Worm (Caenorhabditis elegans) whole organism, L2 larva: ENCODE data around the gene rnr-1.

ENCODE experiments used
- fos-1 ChIP-seq: fragments of 150-350 bp; optimal IDR thresholded peaks from 2 replicates; lab custom pipeline; 2014; ENCODE audit warnings: missing biosample characterization, missing genetic modification characterization
- gmeb-1 ChIP-seq: fragments of 150-350 bp; optimal IDR thresholded peaks from 2 replicates; lab custom pipeline; 2014; ENCODE audit warnings: missing biosample characterization, missing genetic modification characterization
- lin-13 ChIP-seq: fragments of 150-350 bp; optimal IDR thresholded peaks from 2 replicates; lab custom pipeline; 2014; ENCODE audit warnings: missing biosample characterization, missing genetic modification reagents, missing genetic modification characterization
- nhr-11 ChIP-seq: fragments of 150-350 bp; optimal IDR thresholded peaks from 2 replicates; lab custom pipeline; 2014; ENCODE audit warnings: missing biosample characterization, missing genetic modification characterization
- nhr-6 ChIP-seq: fragments of 150-350 bp; optimal IDR thresholded peaks from 2 replicates; lab custom pipeline; 2014; ENCODE audit warnings: missing biosample characterization, missing genetic modification characterization
- sma-9 ChIP-seq, 2 experiments: fragments of 150-350 bp in 1 of 2; sonication (generic microtip) in 1 of 2; optimal IDR thresholded peaks; 2 replicates each; lab custom pipeline; 2014 to 2016; ENCODE audit warnings: missing genetic modification characterization in 2 of 2, mild to moderate bottlenecking in 1 of 2, missing biosample characterization in 1 of 2, missing compliant biosample characterization in 1 of 2, missing genetic modification reagents in 1 of 2, moderate library complexity in 1 of 2

DNA sequence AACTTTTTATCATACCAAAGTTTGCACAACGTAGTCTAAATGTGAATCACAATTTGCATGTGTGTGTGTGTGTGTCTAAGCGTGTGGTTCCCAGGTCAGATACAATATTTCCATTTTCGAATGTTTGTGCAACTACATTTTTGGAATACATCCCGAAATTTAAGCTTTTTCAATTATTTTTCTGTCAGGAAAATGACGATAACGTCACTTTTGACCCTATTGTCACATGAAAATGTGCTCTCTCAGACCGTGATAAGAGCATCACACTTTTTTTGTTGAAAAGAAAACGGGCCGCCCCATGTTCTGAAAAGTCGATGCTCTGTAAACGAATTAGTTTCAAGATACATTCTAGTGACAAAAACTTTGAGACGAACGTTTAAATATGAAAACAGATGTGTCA is 26.4 kb upstream of the rnr-1 start:
- TF ChIP-seq sma-9 (GFP tag; optimal IDR thresholded peaks at IDR 0.05; lab: Kevin White, UChicago) (no peak), sma-9 (tag; optimal IDR thresholded peaks at IDR 0.05; lab: Kevin White, UChicago) (no peak), fos-1 (tag; lab: Kevin White, UChicago) (no peak), gmeb-1 (tag; lab: Kevin White, UChicago) (no peak), lin-13 (GFP tag; lab: Kevin White, UChicago) (no peak), nhr-11 (tag; lab: Kevin White, UChicago) (no peak), nhr-6 (tag; lab: Kevin White, UChicago) (no peak)
